Fruit fly (Drosophila melanogaster): ENCODE measurements around the gene Tomosyn.
A peak's percentile ranks its signal among the peaks of the same experiment; 100 is the strongest.

dm6 chrX:12600802-12601793 is 30.3 kb upstream of the Tomosyn start:
- no peak for TF ChIP-seq cnc (optimal IDR thresholded peaks at IDR 0.05)
- no peak for TF ChIP-seq CG1620 (GFP tag; optimal IDR thresholded peaks at IDR 0.05)
- peak; percentile 23 for TF ChIP-seq CG33017 (tag; optimal IDR thresholded peaks at IDR 0.05)
- peak; percentile 3 for TF ChIP-seq CG14711 (tag; optimal IDR thresholded peaks at IDR 0.05)
- peak; percentile 56 for TF ChIP-seq cic (GFP tag; optimal IDR thresholded peaks at IDR 0.05)
- TF ChIP-seq ovo (GFP tag; optimal IDR thresholded peaks at IDR 0.05): no peak
- TF ChIP-seq Mnt (GFP tag; optimal IDR thresholded peaks at IDR 0.05): peak; percentile 15
- no peak for TF ChIP-seq toe (GFP tag; optimal IDR thresholded peaks at IDR 0.05)
- no peak for TF ChIP-seq Clk (GFP tag; optimal IDR thresholded peaks at IDR 0.05)
- no peak for TF ChIP-seq Hr96 (GFP tag; optimal IDR thresholded peaks at IDR 0.05)
- TF ChIP-seq tj (GFP tag; optimal IDR thresholded peaks at IDR 0.05): peak; percentile 14
- no peak for TF ChIP-seq CG7045 (GFP tag; optimal IDR thresholded peaks at IDR 0.05)
- TF ChIP-seq CG12768 (GFP tag; optimal IDR thresholded peaks at IDR 0.05): peak; percentile 25
- TF ChIP-seq CG11617 (GFP tag; optimal IDR thresholded peaks at IDR 0.05): peak; percentile 18

All from whole organism, adult.